Worm (Caenorhabditis elegans) whole organism, mixed stage, embryonic: ENCODE results near the gene tap-1.

Source experiments
- M03D4.4 ChIP-seq: sonication (generic microtip); optimal IDR thresholded peaks from 2 replicates; lab custom pipeline; 2017; ENCODE audit warnings: mild to moderate bottlenecking, missing genetic modification characterization, missing compliant biosample characterization
- bed-3 ChIP-seq: fragments of 200-800 bp; sonication (Bioruptor generic); optimal IDR thresholded peaks from 3 replicates; lab custom pipeline; 2018; ENCODE audit warnings: mild to moderate bottlenecking, missing genetic modification characterization, moderate library complexity, missing compliant biosample characterization
- blmp-1 ChIP-seq: fragments of 150-350 bp; optimal IDR thresholded peaks from 2 replicates; lab custom pipeline; 2014; ENCODE audit warnings: missing biosample characterization, missing genetic modification characterization
- ceh-39 ChIP-seq: fragments of 150-350 bp; optimal IDR thresholded peaks from 2 replicates; lab custom pipeline; 2014; ENCODE audit warnings: missing biosample characterization, missing genetic modification characterization
- ceh-43 ChIP-seq: fragments of 200-800 bp; sonication (Bioruptor generic); optimal IDR thresholded peaks from 2 replicates; lab custom pipeline; 2018; ENCODE audit warnings: mild to moderate bottlenecking, missing genetic modification characterization, moderate library complexity, missing compliant biosample characterization
- ceh-83 ChIP-seq: fragments of 200-800 bp; sonication (Bioruptor generic); optimal IDR thresholded peaks from 2 replicates; lab custom pipeline; 2018; ENCODE audit warnings: mild to moderate bottlenecking, missing genetic modification characterization, missing compliant biosample characterization
- ces-1 ChIP-seq: fragments of 150-350 bp; optimal IDR thresholded peaks from 2 replicates; lab custom pipeline; 2014; ENCODE audit warnings: missing biosample characterization, missing genetic modification reagents, missing genetic modification characterization
- cnd-1 ChIP-seq: fragments of 200-800 bp; sonication (Bioruptor generic); optimal IDR thresholded peaks from 2 replicates; lab custom pipeline; 2018; ENCODE audit warnings: mild to moderate bottlenecking, missing genetic modification characterization, missing compliant biosample characterization
- drap-1 ChIP-seq: fragments of 200-800 bp; sonication (Bioruptor generic); optimal IDR thresholded peaks from 3 replicates; lab custom pipeline; 2018; ENCODE audit warnings: mild to moderate bottlenecking, missing genetic modification characterization, missing compliant biosample characterization
- elt-1 ChIP-seq: sonication (generic microtip); optimal IDR thresholded peaks from 2 replicates; lab custom pipeline; 2017; ENCODE audit warnings: missing genetic modification characterization, mild to moderate bottlenecking, missing compliant biosample characterization, antibody characterized with exemption, moderate library complexity, borderline replicate concordance; ENCODE audit not compliant: insufficient read depth
- elt-3 ChIP-seq: fragments of 150-350 bp; optimal IDR thresholded peaks from 2 replicates; lab custom pipeline; 2014; ENCODE audit warnings: missing biosample characterization, missing genetic modification characterization
- flh-1 ChIP-seq: fragments of 200-800 bp; sonication (Bioruptor generic); optimal IDR thresholded peaks from 2 replicates; lab custom pipeline; 2018; ENCODE audit warnings: mild to moderate bottlenecking, missing genetic modification characterization, moderate library complexity, missing compliant biosample characterization
- ham-2 ChIP-seq: fragments of 200-800 bp; sonication (Bioruptor generic); optimal IDR thresholded peaks from 2 replicates; lab custom pipeline; 2018; ENCODE audit warnings: mild to moderate bottlenecking, missing genetic modification characterization, missing compliant biosample characterization
- hlh-1 ChIP-seq: fragments of 150-350 bp; optimal IDR thresholded peaks from 2 replicates; lab custom pipeline; 2014; ENCODE audit warnings: missing biosample characterization, missing genetic modification reagents, missing genetic modification characterization
- lin-13 ChIP-seq: fragments of 150-350 bp; optimal IDR thresholded peaks from 2 replicates; lab custom pipeline; 2014; ENCODE audit warnings: missing biosample characterization, missing genetic modification characterization
- lin-32 ChIP-seq: fragments of 200-800 bp; sonication (Bioruptor generic); optimal IDR thresholded peaks from 2 replicates; lab custom pipeline; 2018; ENCODE audit warnings: mild to moderate bottlenecking, missing genetic modification characterization, missing compliant biosample characterization
- lsy-2 ChIP-seq: fragments of 150-350 bp; optimal IDR thresholded peaks from 2 replicates; lab custom pipeline; 2014; ENCODE audit warnings: missing biosample characterization, missing genetic modification characterization
- mab-5 ChIP-seq: fragments of 150-350 bp; optimal IDR thresholded peaks from 2 replicates; lab custom pipeline; 2014; ENCODE audit warnings: missing biosample characterization, missing genetic modification characterization
- mep-1 ChIP-seq: fragments of 150-350 bp; optimal IDR thresholded peaks from 2 replicates; lab custom pipeline; 2017; ENCODE audit warnings: missing biosample characterization, missing genetic modification reagents, missing genetic modification characterization, inconsistent platforms
- mls-2 ChIP-seq: sonication (generic microtip); optimal IDR thresholded peaks from 2 replicates; lab custom pipeline; 2016; ENCODE audit warnings: mild to moderate bottlenecking, missing genetic modification characterization, moderate library complexity, missing compliant biosample characterization
- nhr-12 ChIP-seq: fragments of 150-350 bp; optimal IDR thresholded peaks from 2 replicates; lab custom pipeline; 2014; ENCODE audit warnings: missing biosample characterization, missing genetic modification characterization
- nhr-2 ChIP-seq: fragments of 150-350 bp; optimal IDR thresholded peaks from 2 replicates; lab custom pipeline; 2014; ENCODE audit warnings: missing biosample characterization, missing genetic modification characterization
- nhr-237 ChIP-seq: fragments of 150-350 bp; optimal IDR thresholded peaks from 2 replicates; lab custom pipeline; 2014; ENCODE audit warnings: missing biosample characterization, missing genetic modification characterization
- nhr-28 ChIP-seq: fragments of 150-350 bp; optimal IDR thresholded peaks from 2 replicates; lab custom pipeline; 2014; ENCODE audit warnings: missing biosample characterization, missing genetic modification characterization
- nhr-76 ChIP-seq: sonication (generic microtip); optimal IDR thresholded peaks from 2 replicates; lab custom pipeline; 2017; ENCODE audit warnings: missing biosample characterization, missing genetic modification characterization
- pha-4 ChIP-seq: fragments of 150-350 bp; optimal IDR thresholded peaks from 2 replicates; lab custom pipeline; 2018; ENCODE audit warnings: missing biosample characterization, missing genetic modification reagents, missing genetic modification characterization
- sem-2 ChIP-seq: fragments of 200-800 bp; sonication (Bioruptor generic); optimal IDR thresholded peaks from 2 replicates; lab custom pipeline; 2018; ENCODE audit warnings: mild to moderate bottlenecking, missing genetic modification characterization, missing compliant biosample characterization
- snpc-4 ChIP-seq: fragments of 150-350 bp; optimal IDR thresholded peaks from 2 replicates; lab custom pipeline; 2014; ENCODE audit warnings: missing biosample characterization, missing genetic modification characterization
- sptf-1 ChIP-seq: sonication (generic microtip); optimal IDR thresholded peaks from 2 replicates; lab custom pipeline; 2017; ENCODE audit warnings: mild to moderate bottlenecking, missing genetic modification characterization, moderate library complexity, missing compliant biosample characterization
- tbx-8 ChIP-seq: fragments of 200-800 bp; sonication (Bioruptor generic); optimal IDR thresholded peaks from 2 replicates; lab custom pipeline; 2018; ENCODE audit warnings: mild to moderate bottlenecking, missing genetic modification characterization, moderate library complexity, missing compliant biosample characterization
- unc-120 ChIP-seq: sonication (generic microtip); optimal IDR thresholded peaks from 2 replicates; lab custom pipeline; 2017; ENCODE audit warnings: missing genetic modification characterization, missing compliant biosample characterization; ENCODE audit not compliant: poor library complexity, severe bottlenecking
- unc-39 ChIP-seq: fragments of 150-350 bp; optimal IDR thresholded peaks from 2 replicates; lab custom pipeline; 2014; ENCODE audit warnings: missing biosample characterization, missing genetic modification characterization
- unc-62 ChIP-seq: fragments of 150-350 bp; optimal IDR thresholded peaks from 2 replicates; lab custom pipeline; 2014; ENCODE audit warnings: missing biosample characterization, missing genetic modification reagents, missing genetic modification characterization
- zip-8 ChIP-seq: fragments of 150-350 bp; optimal IDR thresholded peaks from 2 replicates; lab custom pipeline; 2014; ENCODE audit warnings: missing biosample characterization, missing genetic modification characterization
- ztf-11 ChIP-seq: fragments of 150-350 bp; optimal IDR thresholded peaks from 2 replicates; lab custom pipeline; 2014; ENCODE audit warnings: missing biosample characterization, missing genetic modification characterization

Gene tap-1

ce11 chrX:14577579-14578127, 11.8 kb upstream of the tap-1 start, which contains the start of gene let-4:
Gene let-4 (plus strand): TSS chrX:14577935.
- TF ChIP-seq ham-2 (GFP tag; lab: Kevin White, UChicago) (peak; percentile 96), ceh-83 (peak; percentile 28), unc-120 (tag; lab: Kevin White, UChicago) (no peak), flh-1 (no peak), zip-8 (no peak), tbx-8 (GFP tag; lab: Kevin White, UChicago) (no peak), ceh-43 (GFP tag; lab: Kevin White, UChicago) (no peak), mls-2 (peak; percentile 20), nhr-28 (tag; lab: Kevin White, UChicago) (no peak), ztf-11 (no peak), ceh-39 (tag; lab: Kevin White, UChicago) (no peak), mep-1 (tag; lab: Kevin White, UChicago) (no peak), elt-1 (tag; lab: Kevin White, UChicago) (no peak), M03D4.4 (tag; lab: Kevin White, UChicago) (peak; percentile 2), ces-1 (GFP tag; lab: Kevin White, UChicago) (no peak), snpc-4 (tag; lab: Kevin White, UChicago) (no peak), drap-1 (no peak), lsy-2 (tag; lab: Kevin White, UChicago) (no peak), sptf-1 (peak; percentile 59), unc-62 (GFP tag; lab: Kevin White, UChicago) (no peak), sem-2 (GFP tag; lab: Kevin White, UChicago) (no peak), hlh-1 (no peak), nhr-2 (peak; percentile 44)

- no peak for TF ChIP-seq M03D4.4 (tag; lab: Kevin White, UChicago)
- no peak for TF ChIP-seq ceh-83
- peak; percentile 64 for TF ChIP-seq blmp-1 (tag; lab: Kevin White, UChicago)
Observed at ce11 chrX:14580853-14581252, 8.6 kb upstream of the tap-1 start.

ce11 chrX:14581429-14581828, 8.0 kb upstream of the tap-1 start, which contains the start of gene sym-1:
Gene sym-1 (plus strand): TSS chrX:14581622.
- TF ChIP-seq ztf-11, result no peak
- TF ChIP-seq unc-62 (GFP tag; lab: Kevin White, UChicago), result no peak
- no peak for TF ChIP-seq bed-3 (GFP tag; lab: Kevin White, UChicago)
- no peak for TF ChIP-seq lin-32 (GFP tag; lab: Kevin White, UChicago)
- TF ChIP-seq elt-3 (tag; lab: Kevin White, UChicago), result no peak
- TF ChIP-seq sem-2 (GFP tag; lab: Kevin White, UChicago), result no peak
- TF ChIP-seq ceh-83, result peak; percentile 27
- peak; percentile 89 for TF ChIP-seq ham-2 (GFP tag; lab: Kevin White, UChicago)
- TF ChIP-seq cnd-1 (tag; lab: Kevin White, UChicago), result peak; percentile 2
- no peak for TF ChIP-seq blmp-1 (tag; lab: Kevin White, UChicago)
- peak; percentile 84 for TF ChIP-seq elt-1 (tag; lab: Kevin White, UChicago)
- TF ChIP-seq M03D4.4 (tag; lab: Kevin White, UChicago), result no peak
- no peak for TF ChIP-seq nhr-12 (tag; lab: Kevin White, UChicago)
- no peak for TF ChIP-seq sptf-1
- no peak for TF ChIP-seq hlh-1
- TF ChIP-seq zip-8, result no peak
- TF ChIP-seq unc-39 (tag; lab: Kevin White, UChicago), result no peak
- TF ChIP-seq snpc-4 (tag; lab: Kevin White, UChicago), result no peak
- TF ChIP-seq nhr-76, result no peak
- TF ChIP-seq flh-1, result no peak
- no peak for TF ChIP-seq drap-1
- TF ChIP-seq nhr-2, result peak; percentile 27
- TF ChIP-seq lsy-2 (tag; lab: Kevin White, UChicago), result no peak
- TF ChIP-seq ceh-43 (GFP tag; lab: Kevin White, UChicago), result no peak
- TF ChIP-seq mab-5 (tag; lab: Kevin White, UChicago), result no peak
- no peak for TF ChIP-seq lin-13 (tag; lab: Kevin White, UChicago)
- TF ChIP-seq unc-120 (tag; lab: Kevin White, UChicago), result no peak
- TF ChIP-seq pha-4 (tag; lab: Kevin White, UChicago), result no peak
- no peak for TF ChIP-seq nhr-28 (tag; lab: Kevin White, UChicago)
- TF ChIP-seq ces-1 (GFP tag; lab: Kevin White, UChicago), result no peak
- no peak for TF ChIP-seq ceh-39 (tag; lab: Kevin White, UChicago)
- no peak for TF ChIP-seq tbx-8 (GFP tag; lab: Kevin White, UChicago)
- TF ChIP-seq nhr-237 (tag; lab: Kevin White, UChicago), result no peak
- TF ChIP-seq mls-2, result no peak
- no peak for TF ChIP-seq mep-1 (tag; lab: Kevin White, UChicago)
- TF ChIP-seq, all 35 proteins: peak for 5
